Fruit fly (Drosophila melanogaster): ENCODE data around the gene CG6770.
"Not testable (repeated sequence)": the region's sequence is repeated elsewhere in the genome, so short reads cannot be mapped to it uniquely, and the experiment has no call there.

Gene CG6770

DNA sequence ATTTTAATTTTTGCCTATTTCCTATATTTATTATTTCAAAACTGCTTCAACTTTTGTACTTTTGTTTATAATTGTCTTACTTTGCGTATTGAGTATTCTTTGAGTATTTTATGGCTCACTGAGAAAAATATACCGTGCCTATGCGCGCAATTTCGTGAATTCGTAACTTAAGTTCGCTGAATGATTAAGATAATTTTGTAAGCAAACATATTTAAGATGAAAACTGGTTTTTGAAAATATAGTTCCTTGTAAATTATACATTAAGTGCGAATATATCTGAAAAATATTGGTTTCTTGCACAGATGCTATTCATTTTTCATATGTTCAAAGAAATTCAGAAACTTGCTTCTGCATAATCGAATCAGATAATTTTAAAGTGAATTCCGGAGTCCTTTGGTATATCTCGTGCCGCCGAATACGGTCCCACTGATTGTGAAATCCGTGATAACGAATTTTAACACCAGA, 46.6 kb downstream of the CG6770 start, which contains the start of the genes CG18787 and Nfs1:
Gene CG18787, minus strand, starts transcription at position 101 of the 465 bp plus-strand sequence.
Gene Nfs1, plus strand, starts transcription at position 415 of the 465 bp plus-strand sequence.
- TF ChIP-seq CG18764 (GFP tag; optimal IDR thresholded peaks at IDR 0.05); zen2 (GFP tag; IDR thresholded peaks at IDR 0.05; ENCODE audit: partially characterized antibody); danr (GFP tag; IDR thresholded peaks at IDR 0.05): not testable (repeated sequence)

DNA sequence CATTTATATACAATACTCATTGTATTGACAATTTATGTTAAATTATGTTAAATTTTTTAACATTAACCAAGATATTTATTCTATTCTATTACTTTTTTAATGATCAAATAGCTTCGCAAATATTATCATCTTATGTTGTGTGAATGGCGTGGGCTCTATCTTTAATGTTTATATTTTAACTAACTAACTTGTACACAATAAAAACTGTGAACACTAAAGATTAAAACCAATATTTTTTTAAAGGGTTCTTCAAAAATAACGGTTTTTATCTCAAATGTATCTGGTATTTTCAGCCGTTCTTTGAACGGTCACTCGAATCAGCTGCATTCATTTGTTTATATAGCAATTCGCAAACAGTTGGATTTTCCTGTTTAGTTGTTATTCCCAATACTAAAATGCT, 49.4 kb downstream of the CG6770 start, which contains the start of gene Ada1-1:
Gene Ada1-1, plus strand, starts transcription at position 301 of the 400 bp plus-strand sequence.
- not testable (repeated sequence) for TF ChIP-seq aop (GFP tag; IDR thresholded peaks at IDR 0.05); CG15696 (tag; optimal IDR thresholded peaks at IDR 0.05); CG13775 (GFP tag; optimal IDR thresholded peaks at IDR 0.05)
